Worm (Caenorhabditis elegans) whole organism, L4/young adult: ENCODE results near the gene acs-11.

Experiments used
- dao-5 ChIP-seq: sonication (generic microtip); optimal IDR thresholded peaks from 2 replicates; lab custom pipeline; 2016; ENCODE audit warnings: missing genotype, missing genetic modification characterization, moderate library complexity, missing compliant biosample characterization
- him-1 ChIP-seq: sonication (generic microtip); optimal IDR thresholded peaks from 2 replicates; lab custom pipeline; 2016; ENCODE audit warnings: missing genotype, missing genetic modification reagents, missing genetic modification characterization, missing compliant biosample characterization

DNA sequence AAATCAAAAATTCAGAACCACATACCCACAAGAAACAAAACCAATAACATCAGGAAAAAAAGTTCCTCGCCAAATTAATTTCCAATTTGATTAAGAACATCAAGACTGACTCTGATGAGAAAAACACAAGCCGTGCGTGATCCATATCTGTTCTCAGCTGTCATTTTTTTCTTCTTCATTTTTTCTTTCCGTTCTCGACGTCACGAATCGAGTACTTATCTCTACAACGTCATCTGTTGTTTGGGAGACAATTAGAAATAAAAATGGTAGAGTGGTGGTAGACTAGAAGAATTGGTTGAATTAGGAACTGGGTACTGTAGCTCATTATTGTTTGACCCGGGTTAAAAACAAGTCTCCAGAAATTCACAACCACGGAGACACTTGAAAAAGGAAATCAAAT is 19.1 kb downstream of the acs-11 start:
- TF ChIP-seq him-1 (tag; lab: Kevin White, UChicago) (no peak), dao-5 (no peak)
